Fruit fly (Drosophila melanogaster) whole organism, embryonic: ENCODE measurements around the gene CG14657.

Experiments
- CG10274 ChIP-seq: fragments of 200-800 bp; sonication (Bioruptor generic); optimal IDR thresholded peaks from 3 replicates; lab custom pipeline; 2017; ENCODE audit warnings: missing biosample characterization, mild to moderate bottlenecking, missing genetic modification characterization
- CG10462 ChIP-seq: fragments of 200-800 bp; sonication (Bioruptor generic); optimal IDR thresholded peaks from 2 replicates; lab custom pipeline; 2016; ENCODE audit warnings: missing biosample characterization, missing genetic modification characterization
- CG13123 ChIP-seq: fragments of 200-800 bp; sonication (Bioruptor generic); optimal IDR thresholded peaks from 2 replicates; lab custom pipeline; 2016; ENCODE audit warnings: missing biosample characterization, missing genetic modification characterization
- CG13424 ChIP-seq: fragments of 200-800 bp; sonication (Bioruptor generic); optimal IDR thresholded peaks from 2 replicates; lab custom pipeline; 2019; ENCODE audit warnings: missing biosample characterization, mild to moderate bottlenecking, missing genetic modification characterization, moderate library complexity
- CG13624 ChIP-seq: fragments of 200-800 bp; sonication (Bioruptor generic); optimal IDR thresholded peaks from 2 replicates; lab custom pipeline; 2016; ENCODE audit warnings: missing biosample characterization, missing genetic modification characterization
- CG14014 ChIP-seq: fragments of 200-800 bp; sonication (Bioruptor generic); IDR thresholded peaks from 2 replicates; pipeline ENCODE4 v1.3.6; 2022; ENCODE audit warnings: missing biosample characterization, missing genetic modification characterization
- CG14667 ChIP-seq: fragments of 200-800 bp; sonication (Bioruptor generic); IDR thresholded peaks from 2 replicates; pipeline ENCODE4 v1.3.6; 2022; ENCODE audit warnings: missing biosample characterization, missing genetic modification characterization
- CG14710 ChIP-seq: fragments of 200-800 bp; sonication (Bioruptor generic); optimal IDR thresholded peaks from 3 replicates; lab custom pipeline; 2019; ENCODE audit warnings: missing biosample characterization, mild to moderate bottlenecking, missing genetic modification characterization, moderate library complexity
- CG15073 ChIP-seq: fragments of 200-800 bp; sonication (Bioruptor generic); optimal IDR thresholded peaks from 2 replicates; lab custom pipeline; 2016; ENCODE audit warnings: missing biosample characterization, missing genetic modification characterization
- CG15601 ChIP-seq: fragments of 200-800 bp; sonication (Bioruptor generic); optimal IDR thresholded peaks from 3 replicates; lab custom pipeline; 2019; ENCODE audit warnings: missing biosample characterization, mild to moderate bottlenecking, missing genetic modification characterization, moderate library complexity
- CG1647 ChIP-seq: fragments of 200-800 bp; sonication (Bioruptor generic); optimal IDR thresholded peaks from 3 replicates; lab custom pipeline; 2016; ENCODE audit warnings: missing biosample characterization, missing genetic modification characterization
- CG17361 ChIP-seq: fragments of 200-800 bp; sonication (Bioruptor generic); IDR thresholded peaks from 3 replicates; pipeline ENCODE4 v1.3.6; 2022; ENCODE audit warnings: missing biosample characterization, missing genetic modification characterization
- CG17385 ChIP-seq: fragments of 200-800 bp; sonication (Bioruptor generic); optimal IDR thresholded peaks from 3 replicates; lab custom pipeline; 2018; ENCODE audit warnings: missing biosample characterization, mild to moderate bottlenecking, missing genetic modification characterization
- CG17568 ChIP-seq: fragments of 200-800 bp; sonication (Bioruptor generic); optimal IDR thresholded peaks from 2 replicates; lab custom pipeline; 2018; ENCODE audit warnings: missing biosample characterization, mild to moderate bottlenecking, missing genetic modification characterization, moderate library complexity
- CG33213 ChIP-seq: fragments of 200-800 bp; sonication (Bioruptor generic); optimal IDR thresholded peaks from 3 replicates; lab custom pipeline; 2016; ENCODE audit warnings: missing biosample characterization, missing genetic modification characterization
- CG34376 ChIP-seq: fragments of 200-800 bp; sonication (Bioruptor generic); optimal IDR thresholded peaks from 2 replicates; lab custom pipeline; 2018; ENCODE audit warnings: missing biosample characterization, mild to moderate bottlenecking, missing genetic modification characterization
- CG42726 ChIP-seq: fragments of 200-800 bp; sonication (Bioruptor generic); IDR thresholded peaks from 2 replicates; pipeline ENCODE4 v1.3.6; 2022; ENCODE audit warnings: missing biosample characterization, missing genetic modification characterization; ENCODE audit not compliant: partially characterized antibody
- CG4404 ChIP-seq: fragments of 200-800 bp; sonication (Bioruptor generic); IDR thresholded peaks from 2 replicates; pipeline ENCODE4 v1.3.6; 2022; ENCODE audit warnings: missing biosample characterization, missing genetic modification characterization
- CG4617 ChIP-seq: fragments of 200-800 bp; sonication (Bioruptor generic); optimal IDR thresholded peaks from 3 replicates; lab custom pipeline; 2016; ENCODE audit warnings: missing biosample characterization, missing genetic modification characterization, borderline replicate concordance
- CG7556 ChIP-seq: fragments of 200-800 bp; sonication (Bioruptor generic); optimal IDR thresholded peaks from 2 replicates; lab custom pipeline; 2017; ENCODE audit warnings: missing biosample characterization, mild to moderate bottlenecking, missing genetic modification characterization
- CG7987 ChIP-seq: fragments of 200-800 bp; sonication (Bioruptor generic); optimal IDR thresholded peaks from 2 replicates; lab custom pipeline; 2018; ENCODE audit warnings: missing biosample characterization, mild to moderate bottlenecking, missing genetic modification characterization, moderate library complexity
- CG9817 ChIP-seq: fragments of 200-800 bp; sonication (Bioruptor generic); optimal IDR thresholded peaks from 2 replicates; lab custom pipeline; 2018; ENCODE audit warnings: missing biosample characterization, mild to moderate bottlenecking, missing genetic modification characterization, moderate library complexity
- CHES-1-like ChIP-seq: fragments of 200-800 bp; sonication (Bioruptor generic); optimal IDR thresholded peaks from 2 replicates; lab custom pipeline; 2016; ENCODE audit warnings: missing biosample characterization, missing genetic modification characterization
- Ets65A ChIP-seq: fragments of 200-800 bp; sonication (Bioruptor generic); peaks from one replicate; lab custom pipeline; 2016; ENCODE audit warnings: missing biosample characterization, missing genetic modification characterization
- H15 ChIP-seq: fragments of 200-800 bp; sonication (Bioruptor generic); IDR thresholded peaks from 3 replicates; pipeline ENCODE4 v1.3.6; 2022; ENCODE audit warnings: missing biosample characterization, missing genetic modification characterization
- Hsf ChIP-seq: fragments of 200-800 bp; sonication (Bioruptor generic); optimal IDR thresholded peaks from 3 replicates; lab custom pipeline; 2016; ENCODE audit warnings: missing biosample characterization, missing genetic modification characterization
- MBD-R2 ChIP-seq: fragments of 200-800 bp; sonication (Bioruptor generic); IDR thresholded peaks from 2 replicates; pipeline ENCODE4 v1.3.6; 2022; ENCODE audit warnings: missing biosample characterization, missing genetic modification characterization
- Myb ChIP-seq: fragments of 200-800 bp; sonication (Bioruptor generic); optimal IDR thresholded peaks from 2 replicates; lab custom pipeline; 2016; ENCODE audit warnings: missing biosample characterization, missing genetic modification characterization
- NfI ChIP-seq: fragments of 200-800 bp; sonication (Bioruptor generic); optimal IDR thresholded peaks from 3 replicates; lab custom pipeline; 2018; ENCODE audit warnings: missing biosample characterization, mild to moderate bottlenecking, missing genetic modification characterization, moderate library complexity
- PHDP ChIP-seq: fragments of 200-800 bp; sonication (Bioruptor generic); optimal IDR thresholded peaks from 3 replicates; lab custom pipeline; 2018; ENCODE audit warnings: missing biosample characterization, mild to moderate bottlenecking, missing genetic modification characterization, moderate library complexity
- Pdp1 ChIP-seq, 2 experiments: fragments of 200-800 bp; sonication (Bioruptor generic); optimal IDR thresholded peaks; 3 replicates each; lab custom pipeline; 2016; ENCODE audit warnings: missing biosample characterization in 2 of 2, missing genetic modification characterization in 2 of 2, mild to moderate bottlenecking in 1 of 2, moderate library complexity in 1 of 2
- Side ChIP-seq: fragments of 200-800 bp; sonication (Bioruptor generic); optimal IDR thresholded peaks from 2 replicates; lab custom pipeline; 2016; ENCODE audit warnings: missing biosample characterization, missing genetic modification characterization
- Sox102F ChIP-seq: fragments of 200-800 bp; sonication (Bioruptor generic); optimal IDR thresholded peaks from 2 replicates; lab custom pipeline; 2018; ENCODE audit warnings: missing biosample characterization, mild to moderate bottlenecking, missing genetic modification characterization, moderate library complexity
- TFAM ChIP-seq: fragments of 200-800 bp; sonication (Bioruptor generic); optimal IDR thresholded peaks from 2 replicates; lab custom pipeline; 2017; ENCODE audit warnings: missing biosample characterization, missing genetic modification characterization, inconsistent platforms
- Usf ChIP-seq: fragments of 200-800 bp; sonication (Bioruptor generic); optimal IDR thresholded peaks from 2 replicates; lab custom pipeline; 2017; ENCODE audit warnings: missing genotype, missing biosample characterization, missing genetic modification characterization
- ap ChIP-seq: fragments of 200-800 bp; sonication (Bioruptor generic); IDR thresholded peaks from 2 replicates; pipeline ENCODE4 v1.3.6; 2022; ENCODE audit warnings: missing biosample characterization, missing genetic modification characterization
- ara ChIP-seq: fragments of 200-800 bp; sonication (Bioruptor generic); IDR thresholded peaks from 2 replicates; pipeline ENCODE4 v1.3.6; 2022; ENCODE audit warnings: missing biosample characterization, missing genetic modification characterization
- bsh ChIP-seq, 2 experiments: fragments of 200-800 bp; sonication (Bioruptor generic); optimal IDR thresholded peaks; 2 replicates each; lab custom pipeline; 2017 to 2018; ENCODE audit warnings: mild to moderate bottlenecking in 2 of 2, missing biosample characterization in 2 of 2, missing genetic modification characterization in 2 of 2, moderate library complexity in 1 of 2
- cas ChIP-seq: fragments of 200-800 bp; sonication (Bioruptor generic); IDR thresholded peaks from 2 replicates; pipeline ENCODE4 v1.3.6; 2022; ENCODE audit warnings: missing biosample characterization, missing genetic modification characterization
- dmrt11E ChIP-seq: fragments of 200-800 bp; sonication (Bioruptor generic); optimal IDR thresholded peaks from 3 replicates; lab custom pipeline; 2018; ENCODE audit warnings: missing biosample characterization, mild to moderate bottlenecking, missing genetic modification characterization, moderate library complexity
- esg ChIP-seq: fragments of 200-800 bp; sonication (Bioruptor generic); conservative IDR thresholded peaks from 2 replicates; pipeline ENCODE4 v1.3.6; 2022; ENCODE audit warnings: missing biosample characterization, missing genetic modification characterization
- ftz-f1 ChIP-seq: fragments of 200-800 bp; sonication (Bioruptor generic); optimal IDR thresholded peaks from 2 replicates; lab custom pipeline; 2016; ENCODE audit warnings: missing biosample characterization, missing genetic modification characterization
- gcm ChIP-seq: fragments of 200-800 bp; sonication (Bioruptor generic); optimal IDR thresholded peaks from 2 replicates; lab custom pipeline; 2019; ENCODE audit warnings: missing biosample characterization, mild to moderate bottlenecking, missing genetic modification characterization, moderate library complexity
- hkb ChIP-seq, 2 experiments: fragments of 200-800 bp in 1 of 2; fragments of >200 bp in 1 of 2; sonication (Bioruptor generic) in 1 of 2; IDR thresholded peaks in 1 of 2; optimal IDR thresholded peaks in 1 of 2; 2 replicates each; pipeline versions ENCODE4 v1.3.6 to Lab custom; 2017 to 2022; ENCODE audit warnings: missing biosample characterization in 1 of 2, missing genetic modification characterization in 1 of 2
- pfk ChIP-seq: fragments of 200-800 bp; sonication (Bioruptor generic); optimal IDR thresholded peaks from 2 replicates; lab custom pipeline; 2018; ENCODE audit warnings: missing biosample characterization, mild to moderate bottlenecking, missing genetic modification characterization, moderate library complexity
- sima ChIP-seq: fragments of 200-800 bp; sonication (Bioruptor generic); optimal IDR thresholded peaks from 2 replicates; lab custom pipeline; 2016; ENCODE audit warnings: missing biosample characterization, missing genetic modification characterization
- zf30C ChIP-seq: fragments of 200-800 bp; sonication (Bioruptor generic); optimal IDR thresholded peaks from 3 replicates; lab custom pipeline; 2018; ENCODE audit warnings: missing biosample characterization, mild to moderate bottlenecking, missing genetic modification characterization
- zfh2 ChIP-seq: fragments of 200-800 bp; sonication (Bioruptor generic); optimal IDR thresholded peaks from 2 replicates; lab custom pipeline; 2016; ENCODE audit warnings: missing biosample characterization, missing genetic modification characterization

Gene CG14657

dm6 chr3R:4813172-4813716, 8.0 kb downstream of the CG14657 start (continued):
- TF ChIP-seq sima (GFP tag; lab: Kevin White, UChicago): no peak
- no peak for TF ChIP-seq CG10274 (GFP tag; lab: Kevin White, UChicago)
- peak; percentile 23 for TF ChIP-seq TFAM
- 0 out of 2 replicates have a peak, but pooled peaks have one; percentile 20 for TF ChIP-seq ap
- no peak for TF ChIP-seq Myb (GFP tag; lab: Kevin White, UChicago)
- TF ChIP-seq CG15601 (tag; lab: Kevin White, UChicago): peak; percentile 91
- TF ChIP-seq CG7556 (GFP tag; lab: Kevin White, UChicago): peak; percentile 49
- TF ChIP-seq CG13624: no peak
- no peak for TF ChIP-seq esg (GFP tag; lab: Robert Waterston, UW)
- peak; percentile 52 for TF ChIP-seq Side
- peak; percentile 50; the same call in 1 of the 2 replicates for TF ChIP-seq MBD-R2
- peak; percentile 71; the same call in 1 of the 2 replicates for TF ChIP-seq CG42726 (GFP tag; lab: Robert Waterston, UW)
- TF ChIP-seq ftz-f1 (GFP tag; lab: Kevin White, UChicago): no peak
- peak; percentile 68 for TF ChIP-seq CG17385 (GFP tag; lab: Kevin White, UChicago)
- TF ChIP-seq zf30C (GFP tag; lab: Kevin White, UChicago): no peak
- no peak for TF ChIP-seq CG1647 (GFP tag; lab: Kevin White, UChicago)

- no peak for TF ChIP-seq zfh2 (GFP tag; lab: Kevin White, UChicago)
- peak; percentile 44 for TF ChIP-seq CG9817 (tag; lab: Kevin White, UChicago)
- TF ChIP-seq Hsf: no peak
- TF ChIP-seq CG14014: no peak
- no peak for TF ChIP-seq Pdp1 (GFP tag; optimal IDR thresholded peaks at IDR 0.05; lab: Kevin White, UChicago)
- TF ChIP-seq CG4404 (GFP tag; lab: Robert Waterston, UW): no peak
- no peak for TF ChIP-seq CG7987 (GFP tag; lab: Kevin White, UChicago)
- no peak for TF ChIP-seq CG1647 (GFP tag; lab: Kevin White, UChicago)
- no peak for TF ChIP-seq CG33213 (GFP tag; lab: Kevin White, UChicago)
- TF ChIP-seq hkb (optimal IDR thresholded peaks at IDR 0.05; lab: Kevin White, UChicago): no peak
- TF ChIP-seq hkb (GFP tag; IDR thresholded peaks at IDR 0.05; lab: Robert Waterston, UW): peak; percentile 23; the same call in 1 of the 2 replicates
- TF ChIP-seq Sox102F (GFP tag; lab: Kevin White, UChicago): no peak
- peak; percentile 36 for TF ChIP-seq CG34376
- TF ChIP-seq bsh (GFP tag; optimal IDR thresholded peaks at IDR 0.05; lab: Kevin White, UChicago): no peak
- no peak for TF ChIP-seq CG10462 (GFP tag; lab: Kevin White, UChicago)
- no peak for TF ChIP-seq CG17361 (GFP tag; lab: Robert Waterston, UW)
- TF ChIP-seq pfk (GFP tag; lab: Kevin White, UChicago): peak; percentile 37
- TF ChIP-seq CG15073 (GFP tag; lab: Kevin White, UChicago): no peak
- peak; percentile 40 for TF ChIP-seq CG4617 (GFP tag; lab: Kevin White, UChicago)
- no peak for TF ChIP-seq H15 (GFP tag; lab: Robert Waterston, UW)
- peak; percentile 24 for TF ChIP-seq PHDP (tag; lab: Kevin White, UChicago)
- TF ChIP-seq CG13424 (tag; lab: Kevin White, UChicago): no peak
- no peak for TF ChIP-seq cas (GFP tag; lab: Robert Waterston, UW)
- no peak for TF ChIP-seq NfI (GFP tag; lab: Kevin White, UChicago)
- no peak for TF ChIP-seq ara
- no peak for TF ChIP-seq CG14667 (GFP tag; lab: Robert Waterston, UW)
- peak; percentile 39 for TF ChIP-seq CG14710 (tag; lab: Kevin White, UChicago)
- TF ChIP-seq CG15601 (tag; lab: Kevin White, UChicago): no peak
- no peak for TF ChIP-seq dmrt11E (tag; lab: Kevin White, UChicago)
- TF ChIP-seq CHES-1-like (GFP tag; lab: Kevin White, UChicago): no peak
- TF ChIP-seq gcm: no peak
- peak; percentile 19 for TF ChIP-seq CG17568 (GFP tag; lab: Kevin White, UChicago)
- no peak for TF ChIP-seq CG13123 (GFP tag; lab: Kevin White, UChicago)
- no peak for TF ChIP-seq Usf (GFP tag; lab: Kevin White, UChicago)
- no peak for TF ChIP-seq Ets65A (GFP tag; lab: Kevin White, UChicago)
- no peak for TF ChIP-seq CG7556 (GFP tag; lab: Kevin White, UChicago)
Measured at dm6 chr3R:4811936-4812534, 9.2 kb downstream of the CG14657 start, which contains the start of the genes Hus1-like and ctrip. TSS of gene Hus1-like (minus strand) at chr3R:4812096. TSS of gene ctrip (minus strand) at chr3R:4812096.
